Worm (Caenorhabditis elegans) whole organism, late embryonic: ENCODE measurements around the gene K11H12.7.

ENCODE experiments used
- C08G9.2 ChIP-seq: sonication (generic microtip); optimal IDR thresholded peaks from 2 replicates; lab custom pipeline; 2016; ENCODE audit warnings: mild to moderate bottlenecking, missing genetic modification characterization, moderate library complexity, missing compliant biosample characterization
- C38D4.7 ChIP-seq: fragments of 200-800 bp; sonication (Bioruptor generic); optimal IDR thresholded peaks from 2 replicates; lab custom pipeline; 2018; ENCODE audit warnings: mild to moderate bottlenecking, missing genetic modification characterization, moderate library complexity, missing compliant biosample characterization
- K02D7.2 ChIP-seq: sonication (generic microtip); optimal IDR thresholded peaks from 2 replicates; lab custom pipeline; 2017; ENCODE audit warnings: mild to moderate bottlenecking, missing genetic modification characterization, missing compliant biosample characterization
- T23F11.4 ChIP-seq: fragments of 200-800 bp; sonication (Bioruptor generic); optimal IDR thresholded peaks from 2 replicates; lab custom pipeline; 2018; ENCODE audit warnings: mild to moderate bottlenecking, missing genetic modification characterization, missing compliant biosample characterization
- Y22D7AL.16 ChIP-seq: sonication (generic microtip); optimal IDR thresholded peaks from 2 replicates; lab custom pipeline; 2016; ENCODE audit warnings: missing genetic modification characterization, missing compliant biosample characterization
- ahr-1 ChIP-seq: sonication (generic microtip); optimal IDR thresholded peaks from 2 replicates; lab custom pipeline; 2016; ENCODE audit warnings: missing genetic modification characterization, missing compliant biosample characterization
- ceh-18 ChIP-seq: sonication (generic microtip); optimal IDR thresholded peaks from 2 replicates; lab custom pipeline; 2016; ENCODE audit warnings: missing genetic modification characterization, missing compliant biosample characterization
- ceh-2 ChIP-seq: sonication (generic microtip); optimal IDR thresholded peaks from 2 replicates; lab custom pipeline; 2016; ENCODE audit warnings: missing genotype, missing genetic modification characterization, missing compliant biosample characterization
- ceh-22 ChIP-seq: sonication (generic microtip); optimal IDR thresholded peaks from 2 replicates; lab custom pipeline; 2017; ENCODE audit warnings: missing biosample characterization, missing genetic modification characterization
- ceh-30 ChIP-seq: fragments of 150-350 bp; optimal IDR thresholded peaks from 2 replicates; lab custom pipeline; 2014; ENCODE audit warnings: missing biosample characterization, missing genetic modification characterization
- ceh-31 ChIP-seq: sonication (generic microtip); optimal IDR thresholded peaks from 2 replicates; lab custom pipeline; 2016; ENCODE audit warnings: missing genetic modification characterization, missing compliant biosample characterization
- ceh-34 ChIP-seq: sonication (generic microtip); optimal IDR thresholded peaks from 2 replicates; lab custom pipeline; 2016; ENCODE audit warnings: mild to moderate bottlenecking, missing genetic modification characterization, missing compliant biosample characterization
- che-1 ChIP-seq: sonication (generic microtip); optimal IDR thresholded peaks from 2 replicates; lab custom pipeline; 2016; ENCODE audit warnings: mild to moderate bottlenecking, missing genetic modification characterization, missing compliant biosample characterization
- dmd-4 ChIP-seq: sonication (generic microtip); optimal IDR thresholded peaks from 2 replicates; lab custom pipeline; 2016; ENCODE audit warnings: borderline replicate concordance, missing genetic modification characterization, missing compliant biosample characterization
- dve-1 ChIP-seq: sonication (generic microtip); optimal IDR thresholded peaks from 2 replicates; lab custom pipeline; 2017; ENCODE audit warnings: antibody characterized with exemption, mild to moderate bottlenecking, missing genetic modification characterization, missing compliant biosample characterization
- fax-1 ChIP-seq: sonication (generic microtip); optimal IDR thresholded peaks from 2 replicates; lab custom pipeline; 2016; ENCODE audit warnings: missing genotype, missing genetic modification characterization, missing compliant biosample characterization
- gmeb-2 ChIP-seq: sonication (generic microtip); optimal IDR thresholded peaks from 2 replicates; lab custom pipeline; 2016; ENCODE audit warnings: missing genetic modification characterization, inconsistent platforms, missing compliant biosample characterization
- hlh-13 ChIP-seq: fragments of 200-800 bp; sonication (Bioruptor generic); optimal IDR thresholded peaks from 2 replicates; lab custom pipeline; 2018; ENCODE audit warnings: mild to moderate bottlenecking, missing genetic modification characterization, missing compliant biosample characterization
- hlh-6 ChIP-seq: sonication (generic microtip); optimal IDR thresholded peaks from 2 replicates; lab custom pipeline; 2016; ENCODE audit warnings: missing genotype, missing genetic modification characterization, missing compliant biosample characterization
- hlh-8 ChIP-seq: sonication (generic microtip); optimal IDR thresholded peaks from 2 replicates; lab custom pipeline; 2016; ENCODE audit warnings: missing genotype, missing genetic modification characterization, missing compliant biosample characterization
- madf-2 ChIP-seq: sonication (generic microtip); optimal IDR thresholded peaks from 2 replicates; lab custom pipeline; 2017; ENCODE audit warnings: missing genetic modification characterization, missing compliant biosample characterization
- mec-3 ChIP-seq: sonication (generic microtip); optimal IDR thresholded peaks from 2 replicates; lab custom pipeline; 2016; ENCODE audit warnings: borderline replicate concordance, missing genetic modification characterization, missing compliant biosample characterization
- nfya-1 ChIP-seq: sonication (generic microtip); optimal IDR thresholded peaks from 2 replicates; lab custom pipeline; 2017; ENCODE audit warnings: missing genetic modification characterization, mild to moderate bottlenecking, missing compliant biosample characterization, antibody characterized with exemption, moderate library complexity
- npax-4 ChIP-seq: sonication (generic microtip); optimal IDR thresholded peaks from 2 replicates; lab custom pipeline; 2016; ENCODE audit warnings: missing genetic modification characterization, missing compliant biosample characterization
- odd-2 ChIP-seq: sonication (generic microtip); optimal IDR thresholded peaks from 2 replicates; lab custom pipeline; 2017; ENCODE audit warnings: antibody characterized with exemption, mild to moderate bottlenecking, missing genetic modification characterization, missing compliant biosample characterization
- pag-3 ChIP-seq: sonication (generic microtip); optimal IDR thresholded peaks from 2 replicates; lab custom pipeline; 2016; ENCODE audit warnings: missing compliant biosample characterization, missing genetic modification characterization, borderline replicate concordance
- pax-1 ChIP-seq: fragments of 150-350 bp; optimal IDR thresholded peaks from 2 replicates; lab custom pipeline; 2014; ENCODE audit warnings: missing biosample characterization, missing genetic modification characterization
- pros-1 ChIP-seq: fragments of 150-350 bp; optimal IDR thresholded peaks from 2 replicates; lab custom pipeline; 2014; ENCODE audit warnings: missing biosample characterization, missing genetic modification reagents, missing genetic modification characterization
- ref-2 ChIP-seq: sonication (generic microtip); optimal IDR thresholded peaks from 2 replicates; lab custom pipeline; 2016; ENCODE audit warnings: missing genetic modification characterization, missing compliant biosample characterization
- sox-2 ChIP-seq: fragments of 200-800 bp; sonication (Bioruptor generic); IDR thresholded peaks from 2 replicates; pipeline ENCODE4 v1.3.6; 2022; ENCODE audit warnings: missing genetic modification reagents, missing genetic modification characterization, missing compliant biosample characterization
- syd-9 ChIP-seq: sonication (generic microtip); optimal IDR thresholded peaks from 2 replicates; lab custom pipeline; 2016; ENCODE audit warnings: mild to moderate bottlenecking, missing genetic modification characterization, moderate library complexity, missing compliant biosample characterization
- ttx-3 ChIP-seq: sonication (generic microtip); optimal IDR thresholded peaks from 2 replicates; lab custom pipeline; 2016; ENCODE audit warnings: missing genetic modification reagents, missing genetic modification characterization, missing compliant biosample characterization
- unc-3 ChIP-seq, 2 experiments: fragments of 200-800 bp in 1 of 2; sonication (Bioruptor generic) in 1 of 2; sonication (generic microtip) in 1 of 2; conservative IDR thresholded peaks in 1 of 2; optimal IDR thresholded peaks in 1 of 2; 2 replicates each; pipeline versions ENCODE4 v1.3.6 to Lab custom; 2016 to 2022; ENCODE audit warnings: missing compliant biosample characterization in 2 of 2, missing genetic modification characterization in 2 of 2, missing genetic modification reagents in 1 of 2
- unc-42 ChIP-seq: sonication (generic microtip); optimal IDR thresholded peaks from 2 replicates; lab custom pipeline; 2016; ENCODE audit warnings: missing genotype, missing genetic modification characterization, missing compliant biosample characterization
- unc-55 ChIP-seq: sonication (generic microtip); optimal IDR thresholded peaks from 2 replicates; lab custom pipeline; 2017; ENCODE audit warnings: missing biosample characterization, missing genetic modification reagents, missing genetic modification characterization
- unc-86 ChIP-seq: sonication (generic microtip); optimal IDR thresholded peaks from 2 replicates; lab custom pipeline; 2016; ENCODE audit warnings: missing genetic modification characterization, missing compliant biosample characterization
- ztf-16 ChIP-seq: sonication (generic microtip); optimal IDR thresholded peaks from 2 replicates; lab custom pipeline; 2017; ENCODE audit warnings: missing genetic modification characterization, missing compliant biosample characterization

Gene K11H12.7

DNA sequence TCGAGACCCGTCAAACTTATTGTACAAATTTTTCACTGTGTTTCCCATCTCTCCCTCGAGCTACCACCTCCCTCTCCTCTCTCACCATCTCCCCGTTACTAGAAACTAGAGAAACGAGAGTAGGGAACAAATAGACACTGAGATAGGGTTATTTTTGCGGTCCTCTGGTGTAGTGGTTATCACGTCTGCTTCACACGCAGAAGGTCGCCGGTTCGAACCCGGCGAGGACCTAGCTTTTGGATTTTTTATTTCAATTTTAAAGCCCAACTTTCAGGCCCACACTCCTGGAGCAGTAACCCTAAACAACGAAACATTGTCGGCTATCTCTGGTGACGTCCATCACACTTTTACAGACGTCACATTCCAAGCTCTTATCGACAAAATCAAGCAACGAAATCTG, 45.0 kb upstream of the K11H12.7 start (continued):
- TF ChIP-seq unc-42 (tag; lab: Kevin White, UChicago) (no peak), mec-3 (peak; percentile 24), che-1 (peak; percentile 67), ttx-3 (tag; lab: Kevin White, UChicago) (peak; percentile 81), pros-1 (tag; lab: Kevin White, UChicago) (no peak), ceh-18 (peak; percentile 53), hlh-6 (peak; percentile 69), fax-1 (tag; lab: Kevin White, UChicago) (peak; percentile 76), syd-9 (tag; lab: Kevin White, UChicago) (peak; percentile 60), dmd-4 (tag; lab: Kevin White, UChicago) (no peak), odd-2 (tag; lab: Kevin White, UChicago) (peak; percentile 65), hlh-8 (tag; lab: Kevin White, UChicago) (peak; percentile 4), ceh-34 (tag; lab: Kevin White, UChicago) (peak; percentile 74), hlh-13 (GFP tag; lab: Kevin White, UChicago) (peak; percentile 49), ceh-22 (tag; lab: Kevin White, UChicago) (peak; percentile 13), ceh-2 (tag; lab: Kevin White, UChicago) (peak; percentile 34), gmeb-2 (peak; percentile 75), Y22D7AL.16 (tag; lab: Kevin White, UChicago) (peak; percentile 34), K02D7.2 (tag; lab: Kevin White, UChicago) (peak; percentile 57), nfya-1 (peak; percentile 37), T23F11.4 (GFP tag; lab: Kevin White, UChicago) (peak; percentile 37), ceh-30 (tag; lab: Kevin White, UChicago) (no peak), npax-4 (tag; lab: Kevin White, UChicago) (peak; percentile 45), ahr-1 (tag; lab: Kevin White, UChicago) (peak; percentile 22), unc-3 (GFP tag; conservative IDR thresholded peaks at IDR 0.05; lab: Robert Waterston, UW) (peak; percentile 69; the same call in 1 of the 2 replicates), unc-3 (tag; optimal IDR thresholded peaks at IDR 0.05; lab: Kevin White, UChicago) (peak; percentile 54), unc-86 (peak; percentile 78), ref-2 (tag; lab: Kevin White, UChicago) (peak; percentile 66), pax-1 (tag; lab: Kevin White, UChicago) (no peak), ztf-16 (tag; lab: Kevin White, UChicago) (peak; percentile 64), madf-2 (tag; lab: Kevin White, UChicago) (peak; percentile 67), unc-55 (GFP tag; lab: Kevin White, UChicago) (no peak)
- TF ChIP-seq, all 69 proteins: peak for 51

DNA sequence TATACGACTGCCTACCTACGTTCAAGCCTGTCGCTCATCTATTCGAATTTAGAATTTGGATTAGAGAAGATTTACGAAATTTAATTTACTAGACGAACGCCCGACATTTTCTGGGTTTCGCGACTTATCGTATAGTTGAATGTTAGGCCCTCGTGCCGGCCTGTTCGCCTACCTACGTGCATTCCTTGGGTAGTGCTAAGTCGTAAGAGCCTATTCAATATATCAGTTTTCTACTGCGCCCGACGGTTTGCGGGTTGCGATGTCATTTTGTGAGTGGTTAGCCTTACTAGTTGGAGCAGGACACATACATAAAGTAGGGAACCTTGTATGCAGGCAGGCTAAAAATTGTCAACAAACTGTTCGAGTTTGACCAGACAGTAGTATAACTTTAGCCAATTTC, 42.3 kb upstream of the K11H12.7 start:
- no peak for TF ChIP-seq C08G9.2 (tag; lab: Kevin White, UChicago)
- no peak for TF ChIP-seq odd-2 (tag; lab: Kevin White, UChicago)
- TF ChIP-seq pros-1 (tag; lab: Kevin White, UChicago) = no peak
- no peak for TF ChIP-seq dve-1 (tag; lab: Kevin White, UChicago)

DNA sequence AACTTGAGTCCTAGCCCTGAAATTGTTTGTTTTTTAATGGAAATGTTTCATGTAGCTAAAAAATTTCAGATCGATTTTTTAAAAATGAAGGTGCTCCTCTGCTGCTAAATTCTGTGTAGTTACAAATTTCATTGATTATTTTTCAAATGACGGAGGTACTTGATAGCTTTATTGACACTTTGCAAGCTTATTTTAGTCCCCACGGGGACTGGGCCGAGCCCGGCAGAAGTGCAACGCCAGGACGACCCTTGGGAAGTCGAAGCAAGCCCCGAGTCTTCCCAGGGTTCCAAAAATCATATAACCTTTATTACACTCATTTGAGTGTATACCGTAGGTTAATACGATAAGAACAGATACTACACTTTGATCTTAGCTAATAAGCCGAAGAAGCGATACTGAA, 41.4 kb upstream of the K11H12.7 start:
- no peak for TF ChIP-seq ttx-3 (tag; lab: Kevin White, UChicago)
- TF ChIP-seq T23F11.4 (GFP tag; lab: Kevin White, UChicago) = no peak
- no peak for TF ChIP-seq C38D4.7 (GFP tag; lab: Kevin White, UChicago)
- TF ChIP-seq npax-4 (tag; lab: Kevin White, UChicago) = no peak
- no peak for TF ChIP-seq pag-3 (tag; lab: Kevin White, UChicago)
- TF ChIP-seq hlh-8 (tag; lab: Kevin White, UChicago) = no peak
- TF ChIP-seq ceh-34 (tag; lab: Kevin White, UChicago) = no peak
- no peak for TF ChIP-seq sox-2 (GFP tag; lab: Robert Waterston, UW)
- no peak for TF ChIP-seq odd-2 (tag; lab: Kevin White, UChicago)
- no peak for TF ChIP-seq ceh-31 (tag; lab: Kevin White, UChicago)
